Worm (Caenorhabditis elegans) whole organism, L1 larva: ENCODE data around the gene T24D8.6.

Source experiments
- C04F5.9 ChIP-seq: sonication (generic microtip); optimal IDR thresholded peaks from 2 replicates; lab custom pipeline; 2016; ENCODE audit warnings: missing genetic modification characterization, missing compliant biosample characterization
- C34B4.2 ChIP-seq: sonication (generic microtip); optimal IDR thresholded peaks from 2 replicates; lab custom pipeline; 2017; ENCODE audit warnings: mild to moderate bottlenecking, missing genetic modification characterization, missing compliant biosample characterization
- Y116A8C.19 ChIP-seq: sonication (generic microtip); optimal IDR thresholded peaks from 2 replicates; lab custom pipeline; 2016; ENCODE audit warnings: missing compliant biosample characterization, missing genetic modification characterization, borderline replicate concordance
- aha-1 ChIP-seq: fragments of 150-350 bp; optimal IDR thresholded peaks from 2 replicates; lab custom pipeline; 2014; ENCODE audit warnings: missing biosample characterization, missing genetic modification characterization
- aly-2 ChIP-seq: fragments of 150-350 bp; optimal IDR thresholded peaks from 2 replicates; lab custom pipeline; 2014; ENCODE audit warnings: missing biosample characterization, missing genetic modification characterization
- ama-1 ChIP-seq: fragments of 150-350 bp; optimal IDR thresholded peaks from 2 replicates; lab custom pipeline; 2014
- blmp-1 ChIP-seq: fragments of 150-350 bp; optimal IDR thresholded peaks from 2 replicates; lab custom pipeline; 2014; ENCODE audit warnings: missing biosample characterization, missing genetic modification characterization
- ceh-63 ChIP-seq: fragments of 200-800 bp; sonication (Bioruptor generic); optimal IDR thresholded peaks from 2 replicates; lab custom pipeline; 2018; ENCODE audit warnings: mild to moderate bottlenecking, missing genetic modification characterization, missing compliant biosample characterization
- ceh-8 ChIP-seq: fragments of 200-800 bp; sonication (Bioruptor generic); optimal IDR thresholded peaks from 2 replicates; lab custom pipeline; 2018; ENCODE audit warnings: mild to moderate bottlenecking, missing genetic modification characterization, moderate library complexity, missing compliant biosample characterization
- ceh-82 ChIP-seq, 3 experiments: fragments of 150-350 bp in 1 of 3; sonication (generic microtip) in 2 of 3; optimal IDR thresholded peaks; 2 replicates each; lab custom pipeline; 2014 to 2017; ENCODE audit warnings: missing biosample characterization in 3 of 3, missing genetic modification characterization in 3 of 3
- ceh-90 ChIP-seq: sonication (generic microtip); optimal IDR thresholded peaks from 2 replicates; lab custom pipeline; 2016; ENCODE audit warnings: missing genetic modification characterization, missing compliant biosample characterization
- dsc-1 ChIP-seq: sonication (generic microtip); optimal IDR thresholded peaks from 2 replicates; lab custom pipeline; 2016; ENCODE audit warnings: mild to moderate bottlenecking, missing genetic modification characterization, missing compliant biosample characterization
- efl-1 ChIP-seq, 4 experiments: fragments of 150-350 bp; optimal IDR thresholded peaks in 3 of 4; peaks in 1 of 4; 1 replicate in 1 of 4; 2 replicates in 3 of 4; lab custom pipeline; 2014; ENCODE audit warnings: missing biosample characterization in 2 of 4, missing genetic modification characterization in 2 of 4, missing genetic modification reagents in 2 of 4
- egl-27 ChIP-seq, 2 experiments: fragments of 150-350 bp in 1 of 2; sonication (generic microtip); optimal IDR thresholded peaks; 3 replicates each; lab custom pipeline; 2017 to 2018; ENCODE audit warnings: missing biosample characterization in 2 of 2, missing genetic modification characterization in 2 of 2, missing genetic modification reagents in 2 of 2
- elt-2 ChIP-seq: sonication (generic microtip); optimal IDR thresholded peaks from 2 replicates; lab custom pipeline; 2016; ENCODE audit warnings: missing genetic modification characterization, mild to moderate bottlenecking, inconsistent platforms, missing compliant biosample characterization, missing genetic modification reagents
- elt-3 ChIP-seq, 6 experiments: fragments of 150-350 bp in 1 of 6; sonication (generic microtip); optimal IDR thresholded peaks; 2 replicates each; lab custom pipeline; 2017 to 2018; ENCODE audit warnings: missing biosample characterization in 6 of 6, missing genetic modification characterization in 6 of 6, inconsistent platforms in 1 of 6
- ets-5 ChIP-seq: fragments of 200-800 bp; sonication (Bioruptor generic); IDR thresholded peaks from 2 replicates; pipeline ENCODE4 v1.3.6; 2022; ENCODE audit warnings: missing genetic modification characterization, missing compliant biosample characterization
- fkh-8 ChIP-seq: sonication (generic microtip); optimal IDR thresholded peaks from 2 replicates; lab custom pipeline; 2016; ENCODE audit warnings: mild to moderate bottlenecking, missing genetic modification characterization, missing compliant biosample characterization
- grh-1 ChIP-seq: fragments of 200-800 bp; sonication (Bioruptor generic); IDR thresholded peaks from 2 replicates; pipeline ENCODE4 v1.3.6; 2022; ENCODE audit warnings: missing genetic modification reagents, missing genetic modification characterization, missing compliant biosample characterization
- hpl-2 ChIP-seq: fragments of 150-350 bp; optimal IDR thresholded peaks from 2 replicates; lab custom pipeline; 2014; ENCODE audit warnings: missing biosample characterization, missing genetic modification reagents, missing genetic modification characterization
- irx-1 ChIP-seq: sonication (generic microtip); optimal IDR thresholded peaks from 2 replicates; lab custom pipeline; 2016; ENCODE audit warnings: missing genetic modification characterization, missing compliant biosample characterization
- isw-1 ChIP-seq: fragments of 200-800 bp; sonication (Bioruptor generic); IDR thresholded peaks from 2 replicates; pipeline ENCODE4 v1.3.6; 2022; ENCODE audit warnings: missing genetic modification characterization, missing compliant biosample characterization
- jun-1 ChIP-seq: fragments of 150-350 bp; optimal IDR thresholded peaks from 2 replicates; lab custom pipeline; 2014; ENCODE audit warnings: missing biosample characterization, missing genetic modification reagents, missing genetic modification characterization
- lin-13 ChIP-seq: fragments of 150-350 bp; optimal IDR thresholded peaks from 2 replicates; lab custom pipeline; 2014; ENCODE audit warnings: missing biosample characterization, missing genetic modification reagents, missing genetic modification characterization
- lin-39 ChIP-seq: fragments of 150-350 bp; optimal IDR thresholded peaks from 2 replicates; lab custom pipeline; 2014; ENCODE audit warnings: missing biosample characterization, missing genetic modification reagents, missing genetic modification characterization
- lsy-2 ChIP-seq, 2 experiments: fragments of 150-350 bp; optimal IDR thresholded peaks; 2 replicates each; lab custom pipeline; 2014; ENCODE audit warnings: missing biosample characterization in 2 of 2, missing genetic modification characterization in 2 of 2
- mdl-1 ChIP-seq, 2 experiments: fragments of 150-350 bp; optimal IDR thresholded peaks; 2 replicates each; lab custom pipeline; 2014 to 2017; ENCODE audit warnings: missing biosample characterization in 2 of 2, missing genetic modification characterization in 2 of 2, inconsistent platforms in 1 of 2
- mef-2 ChIP-seq: fragments of 150-350 bp; optimal IDR thresholded peaks from 2 replicates; lab custom pipeline; 2014; ENCODE audit warnings: missing biosample characterization, missing genetic modification characterization
- nhr-12 ChIP-seq: sonication (generic microtip); optimal IDR thresholded peaks from 2 replicates; lab custom pipeline; 2017; ENCODE audit warnings: missing biosample characterization, missing genetic modification characterization
- nhr-19 ChIP-seq: fragments of 200-800 bp; sonication (Bioruptor generic); conservative IDR thresholded peaks from 2 replicates; pipeline ENCODE4 v1.3.6; 2022; ENCODE audit warnings: missing genetic modification characterization, missing compliant biosample characterization
- nhr-20 ChIP-seq: sonication (generic microtip); optimal IDR thresholded peaks from 2 replicates; lab custom pipeline; 2016; ENCODE audit warnings: mild to moderate bottlenecking, missing genetic modification characterization, missing compliant biosample characterization
- nhr-237 ChIP-seq: fragments of 150-350 bp; optimal IDR thresholded peaks from 2 replicates; lab custom pipeline; 2014; ENCODE audit warnings: missing biosample characterization, missing genetic modification characterization
- nhr-28 ChIP-seq: fragments of 150-350 bp; optimal IDR thresholded peaks from 2 replicates; lab custom pipeline; 2014; ENCODE audit warnings: missing biosample characterization, missing genetic modification characterization
- nhr-47 ChIP-seq: sonication (generic microtip); optimal IDR thresholded peaks from 2 replicates; lab custom pipeline; 2016; ENCODE audit warnings: mild to moderate bottlenecking, missing genetic modification characterization, moderate library complexity, missing compliant biosample characterization
- nhr-71 ChIP-seq: sonication (generic microtip); optimal IDR thresholded peaks from 2 replicates; lab custom pipeline; 2016; ENCODE audit warnings: mild to moderate bottlenecking, missing genetic modification characterization, moderate library complexity, missing compliant biosample characterization
- nhr-76 ChIP-seq: sonication (generic microtip); optimal IDR thresholded peaks from 2 replicates; lab custom pipeline; 2017; ENCODE audit warnings: missing biosample characterization, missing genetic modification characterization
- nhr-77 ChIP-seq: fragments of 150-350 bp; optimal IDR thresholded peaks from 2 replicates; lab custom pipeline; 2014; ENCODE audit warnings: missing biosample characterization, missing genetic modification characterization
- nhr-84 ChIP-seq: sonication (generic microtip); optimal IDR thresholded peaks from 2 replicates; lab custom pipeline; 2017; ENCODE audit warnings: missing biosample characterization, missing genetic modification characterization
- pqm-1 ChIP-seq: sonication (generic microtip); optimal IDR thresholded peaks from 3 replicates; lab custom pipeline; 2017; ENCODE audit warnings: missing biosample characterization, missing genetic modification characterization
- rnt-1 ChIP-seq: sonication (generic microtip); optimal IDR thresholded peaks from 2 replicates; lab custom pipeline; 2016; ENCODE audit warnings: mild to moderate bottlenecking, missing genetic modification characterization, moderate library complexity, missing compliant biosample characterization
- skn-1 ChIP-seq: fragments of 150-350 bp; optimal IDR thresholded peaks from 2 replicates; lab custom pipeline; 2014; ENCODE audit warnings: missing biosample characterization, missing genetic modification characterization
- snu-23 ChIP-seq: sonication (generic microtip); optimal IDR thresholded peaks from 2 replicates; lab custom pipeline; 2016; ENCODE audit warnings: missing genetic modification characterization, missing compliant biosample characterization
- sox-4 ChIP-seq: sonication (generic microtip); optimal IDR thresholded peaks from 2 replicates; lab custom pipeline; 2016; ENCODE audit warnings: missing genetic modification characterization, missing compliant biosample characterization
- tbx-2 ChIP-seq: sonication (generic microtip); optimal IDR thresholded peaks from 2 replicates; lab custom pipeline; 2016; ENCODE audit warnings: missing genetic modification characterization, missing compliant biosample characterization
- tlp-1 ChIP-seq: fragments of 150-350 bp; optimal IDR thresholded peaks from 2 replicates; lab custom pipeline; 2014; ENCODE audit warnings: missing biosample characterization, missing genetic modification characterization
- unc-130 ChIP-seq: fragments of 150-350 bp; optimal IDR thresholded peaks from 2 replicates; lab custom pipeline; 2017; ENCODE audit warnings: missing biosample characterization, missing genetic modification characterization, inconsistent platforms
- unc-30 ChIP-seq: sonication (generic microtip); optimal IDR thresholded peaks from 2 replicates; lab custom pipeline; 2017; ENCODE audit warnings: missing biosample characterization, missing genetic modification characterization
- unc-86 ChIP-seq: sonication (generic microtip); optimal IDR thresholded peaks from 2 replicates; lab custom pipeline; 2016; ENCODE audit warnings: missing genetic modification characterization, missing compliant biosample characterization
- unc-98 ChIP-seq: fragments of 200-800 bp; sonication (Bioruptor generic); IDR thresholded peaks from 2 replicates; pipeline ENCODE4 v1.3.6; 2022; ENCODE audit warnings: missing genetic modification characterization, missing compliant biosample characterization
- vab-15 ChIP-seq: sonication (generic microtip); optimal IDR thresholded peaks from 2 replicates; lab custom pipeline; 2017; ENCODE audit warnings: missing genotype, mild to moderate bottlenecking, missing genetic modification characterization, missing compliant biosample characterization
- zag-1 ChIP-seq: fragments of 150-350 bp; optimal IDR thresholded peaks from 2 replicates; lab custom pipeline; 2014; ENCODE audit warnings: missing biosample characterization, missing genetic modification characterization
- zip-4 ChIP-seq: fragments of 200-800 bp; sonication (Bioruptor generic); optimal IDR thresholded peaks from 2 replicates; lab custom pipeline; 2018; ENCODE audit warnings: mild to moderate bottlenecking, missing genetic modification characterization, moderate library complexity, missing compliant biosample characterization
- ztf-11 ChIP-seq, 2 experiments: sonication (generic microtip); optimal IDR thresholded peaks; 2 replicates each; lab custom pipeline; 2016 to 2017; ENCODE audit warnings: missing genetic modification characterization in 2 of 2, missing biosample characterization in 1 of 2, missing compliant biosample characterization in 1 of 2
- ztf-4 ChIP-seq: fragments of 150-350 bp; optimal IDR thresholded peaks from 2 replicates; lab custom pipeline; 2014; ENCODE audit warnings: missing biosample characterization, missing genetic modification characterization

The T24D8.6 gene

DNA sequence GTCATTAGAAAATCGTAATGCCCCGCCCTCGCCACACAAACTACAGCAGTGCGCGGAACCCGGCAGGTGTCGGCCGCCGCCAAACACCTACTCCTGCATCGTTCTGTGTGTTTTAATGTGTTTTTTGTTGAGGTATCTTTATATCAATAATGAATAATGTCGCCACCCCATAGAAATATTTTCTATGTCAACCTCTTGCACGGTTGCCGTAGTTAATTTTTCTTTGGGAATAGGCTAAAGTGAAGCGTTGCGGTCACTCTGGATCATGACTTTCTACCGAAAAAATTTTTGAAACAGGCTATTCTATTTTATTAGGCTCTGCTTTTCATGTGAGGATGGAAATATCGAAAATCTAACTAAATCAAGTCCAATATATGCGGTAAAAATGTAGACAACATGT is 36.9 kb downstream of the T24D8.6 start (continued):
- TF ChIP-seq nhr-237 (tag; lab: Kevin White, UChicago), result no peak
- TF ChIP-seq irx-1, result peak; percentile 10
- TF ChIP-seq jun-1, result no peak
- TF ChIP-seq C04F5.9, result no peak
- TF ChIP-seq rnt-1 (tag; lab: Kevin White, UChicago), result peak; percentile 51
- peak; percentile 55 for TF ChIP-seq nhr-20 (tag; lab: Kevin White, UChicago)
- no peak for TF ChIP-seq ets-5 (GFP tag; lab: Robert Waterston, UW)
- TF ChIP-seq ceh-90 (tag; lab: Kevin White, UChicago), result no peak
- no peak for TF ChIP-seq aha-1 (tag; lab: Kevin White, UChicago)
- TF ChIP-seq efl-1 (optimal IDR thresholded peaks at IDR 0.05; lab: Kevin White, UChicago), result no peak
- TF ChIP-seq efl-1 (GFP tag; optimal IDR thresholded peaks at IDR 0.05 in 1 of 2; lab: Kevin White, UChicago), result peak in 1 of 2 experiments; percentile 80
- no peak for TF ChIP-seq ceh-63 (GFP tag; lab: Kevin White, UChicago)
- TF ChIP-seq tlp-1, result no peak
- TF ChIP-seq lin-39 (tag; lab: Kevin White, UChicago), result peak; percentile 27
- peak; percentile 11 for TF ChIP-seq tbx-2 (tag; lab: Kevin White, UChicago)
- TF ChIP-seq nhr-28, result no peak
- TF ChIP-seq Y116A8C.19 (tag; lab: Kevin White, UChicago), result no peak
- no peak for TF ChIP-seq blmp-1 (tag; lab: Kevin White, UChicago)
- peak in 1 of 2 experiments; percentile 34 for TF ChIP-seq lsy-2 (tag; optimal IDR thresholded peaks at IDR 0.05; lab: Kevin White, UChicago)
- no peak for TF ChIP-seq elt-3 (tag; optimal IDR thresholded peaks at IDR 0.05; lab: Kevin White, UChicago)
- no peak for TF ChIP-seq sox-4 (tag; lab: Kevin White, UChicago)
- no peak for TF ChIP-seq skn-1 (tag; lab: Kevin White, UChicago)
- no peak for TF ChIP-seq ceh-82 (tag; optimal IDR thresholded peaks at IDR 0.05; lab: Kevin White, UChicago)
- no peak for TF ChIP-seq isw-1 (GFP tag; lab: Robert Waterston, UW)
- no peak for TF ChIP-seq nhr-12
- no peak for TF ChIP-seq zag-1
- TF ChIP-seq ztf-11 (tag; optimal IDR thresholded peaks at IDR 0.05; lab: Kevin White, UChicago), result peak in 1 of 2 experiments; percentile 40
- TF ChIP-seq nhr-76 (tag; lab: Kevin White, UChicago), result no peak
- 0 out of 2 replicates have a peak, but pooled peaks have one; percentile 22 for TF ChIP-seq grh-1 (GFP tag; lab: Robert Waterston, UW)
- no peak for TF ChIP-seq unc-98 (GFP tag; lab: Robert Waterston, UW)
- no peak for TF ChIP-seq mef-2 (tag; lab: Kevin White, UChicago)
- no peak for TF ChIP-seq C34B4.2 (tag; lab: Kevin White, UChicago)
- TF ChIP-seq hpl-2 (GFP tag; lab: Kevin White, UChicago), result no peak
- TF ChIP-seq dsc-1 (tag; lab: Kevin White, UChicago), result no peak
- TF ChIP-seq ama-1 (lab: Kevin White, UChicago), result no peak
- TF ChIP-seq unc-86, result no peak
- TF ChIP-seq egl-27 (tag; optimal IDR thresholded peaks at IDR 0.05; lab: Kevin White, UChicago), result no peak
- TF ChIP-seq unc-30, result no peak
- no peak for TF ChIP-seq fkh-8 (tag; lab: Kevin White, UChicago)
- no peak for TF ChIP-seq aly-2 (tag; lab: Kevin White, UChicago)
- no peak for TF ChIP-seq nhr-84 (tag; lab: Kevin White, UChicago)
- TF ChIP-seq pqm-1, result no peak
- no peak for TF ChIP-seq nhr-77 (tag; lab: Kevin White, UChicago)
- TF ChIP-seq elt-2 (tag; lab: Kevin White, UChicago), result peak; percentile 44

DNA sequence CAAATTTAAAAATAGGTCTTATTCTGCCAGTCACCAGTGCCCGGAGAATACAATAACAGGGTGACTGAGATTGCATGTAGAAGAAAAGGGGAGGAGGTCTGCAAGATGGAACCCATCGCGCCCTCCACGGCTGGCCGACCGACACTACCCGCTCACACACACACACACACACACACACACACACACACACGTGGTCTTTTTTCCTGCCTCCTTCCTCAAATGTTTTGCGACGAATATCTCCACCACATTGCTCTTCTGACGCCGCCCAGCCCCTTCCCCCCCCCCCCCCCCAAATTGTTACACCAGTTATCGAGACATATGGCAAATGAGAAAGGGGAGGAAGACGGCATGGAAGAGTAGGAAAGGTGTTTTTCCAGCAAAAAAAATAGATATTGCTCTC is 44.0 kb downstream of the T24D8.6 start:
- TF ChIP-seq elt-2 (tag; lab: Kevin White, UChicago), result no peak
- TF ChIP-seq C04F5.9, result no peak
- peak in 1 of 2 experiments; percentile 28 for TF ChIP-seq ztf-11 (tag; optimal IDR thresholded peaks at IDR 0.05; lab: Kevin White, UChicago)
- TF ChIP-seq lin-13 (GFP tag; lab: Kevin White, UChicago), result no peak
- TF ChIP-seq rnt-1 (tag; lab: Kevin White, UChicago), result peak; percentile 68
- peak; percentile 5 for TF ChIP-seq zip-4
- peak; percentile 23 for TF ChIP-seq nhr-20 (tag; lab: Kevin White, UChicago)
- TF ChIP-seq skn-1 (tag; lab: Kevin White, UChicago), result peak; percentile 54
- TF ChIP-seq ceh-63 (GFP tag; lab: Kevin White, UChicago), result no peak
- peak; percentile 35 for TF ChIP-seq snu-23 (GFP tag; lab: Kevin White, UChicago)
- peak; percentile 57 for TF ChIP-seq nhr-19 (GFP tag; lab: Robert Waterston, UW)
- peak; percentile 44 for TF ChIP-seq nhr-71
- peak; percentile 60 for TF ChIP-seq ceh-8 (GFP tag; lab: Kevin White, UChicago)
- peak; percentile 82 for TF ChIP-seq fkh-8 (tag; lab: Kevin White, UChicago)
- TF ChIP-seq unc-130, result peak; percentile 34
- TF ChIP-seq ztf-4 (tag; lab: Kevin White, UChicago), result no peak
- no peak for TF ChIP-seq nhr-47 (tag; lab: Kevin White, UChicago)
- no peak for TF ChIP-seq nhr-28
- TF ChIP-seq mdl-1 (tag; optimal IDR thresholded peaks at IDR 0.05; lab: Kevin White, UChicago), result peak in 1 of 2 experiments; percentile 67
- peak; percentile 28 for TF ChIP-seq vab-15 (tag; lab: Kevin White, UChicago)
